Worm (Caenorhabditis elegans): Measurements from ENCODE around the gene C35B1.2.

DNA sequence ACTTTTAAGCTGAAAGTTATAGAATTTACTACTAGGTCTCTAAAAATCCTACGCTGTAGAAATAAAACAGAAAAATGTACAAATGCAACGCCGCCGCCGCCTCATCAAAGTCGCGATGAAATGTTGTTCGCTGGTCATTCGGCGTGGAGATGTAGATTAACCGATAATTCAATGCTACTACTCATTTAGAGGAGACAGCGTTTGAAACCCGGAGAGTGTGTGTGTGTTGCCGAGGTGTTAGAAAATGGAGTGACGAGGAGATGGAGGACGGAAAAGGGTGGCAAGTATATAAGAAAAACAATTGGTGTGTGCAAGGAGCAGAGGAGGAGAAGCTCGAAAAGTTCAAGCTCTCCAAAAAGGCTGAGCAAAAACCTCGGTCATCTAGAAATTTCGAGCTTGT lies 33.7 kb upstream of the C35B1.2 start:
- TF ChIP-seq W03F9.2 (tag; optimal IDR thresholded peaks at IDR 0.05) (no peak), him-1 (tag; optimal IDR thresholded peaks at IDR 0.05) (no peak), dao-5 (tag; optimal IDR thresholded peaks at IDR 0.05) (no peak)

Measured in whole organism, L4/young adult.